Worm (Caenorhabditis elegans) whole organism, young adult: ENCODE measurements around the gene C14C10.1.

Source experiments
- C17E4.6 ChIP-seq: fragments of 200-800 bp; sonication (Bioruptor generic); IDR thresholded peaks from 2 replicates; pipeline ENCODE4 v1.3.6; 2022; ENCODE audit warnings: missing genetic modification reagents, missing genetic modification characterization, missing compliant biosample characterization
- F39B2.1 ChIP-seq: fragments of 200-800 bp; sonication (Bioruptor generic); IDR thresholded peaks from 2 replicates; pipeline ENCODE4 v1.3.6; 2022; ENCODE audit warnings: missing genetic modification reagents, missing genetic modification characterization, missing compliant biosample characterization
- Y95B8A.8 ChIP-seq: fragments of 200-800 bp; sonication (Bioruptor generic); IDR thresholded peaks from 2 replicates; pipeline ENCODE4 v1.3.6; 2022; ENCODE audit warnings: missing genetic modification reagents, missing genetic modification characterization, missing compliant biosample characterization
- ZK185.1 ChIP-seq: sonication (generic microtip); optimal IDR thresholded peaks from 2 replicates; lab custom pipeline; 2016; ENCODE audit warnings: mild to moderate bottlenecking, missing genetic modification characterization, missing compliant biosample characterization; ENCODE audit not compliant: poor library complexity, severe bottlenecking
- ama-1 ChIP-seq, 3 experiments: fragments of 150-350 bp in 1 of 3; sonication (generic microtip) in 2 of 3; optimal IDR thresholded peaks; 2 replicates each; lab custom pipeline; 2014 to 2018; ENCODE audit warnings: missing biosample characterization in 2 of 3, missing genetic modification characterization in 2 of 3, missing genetic modification reagents in 2 of 3
- aptf-3 ChIP-seq: fragments of 200-800 bp; sonication (Bioruptor generic); IDR thresholded peaks from 2 replicates; pipeline ENCODE4 v1.3.6; 2022; ENCODE audit warnings: missing genetic modification characterization, missing compliant biosample characterization
- dox-1 ChIP-seq: fragments of 200-800 bp; sonication (Bioruptor generic); IDR thresholded peaks from 2 replicates; pipeline ENCODE4 v1.3.6; 2022; ENCODE audit warnings: missing genetic modification reagents, missing genetic modification characterization, missing compliant biosample characterization
- hsf-1 ChIP-seq: fragments of 200-800 bp; sonication (Bioruptor generic); IDR thresholded peaks from 2 replicates; pipeline ENCODE4 v1.3.6; 2022; ENCODE audit warnings: missing genetic modification reagents, missing genetic modification characterization, missing compliant biosample characterization
- pha-4 ChIP-seq: fragments of 150-350 bp; sonication (generic microtip); optimal IDR thresholded peaks from 2 replicates; lab custom pipeline; 2014; ENCODE audit warnings: missing biosample characterization, missing genetic modification reagents, missing genetic modification characterization
- snpc-4 ChIP-seq, 5 experiments: fragments of 150-350 bp in 1 of 5; sonication (generic microtip) in 4 of 5; optimal IDR thresholded peaks; 2 replicates each; lab custom pipeline; 2014 to 2018; ENCODE audit warnings: missing genetic modification characterization in 5 of 5, missing biosample characterization in 3 of 5, antibody characterized with exemption in 2 of 5, mild to moderate bottlenecking in 2 of 5, missing compliant biosample characterization in 2 of 5, missing genotype in 2 of 5, moderate library complexity in 2 of 5, missing genetic modification reagents in 1 of 5
- unc-62 ChIP-seq: fragments of 150-350 bp; optimal IDR thresholded peaks from 2 replicates; lab custom pipeline; 2014; ENCODE audit warnings: missing biosample characterization, missing genetic modification reagents, missing genetic modification characterization
- zim-3 ChIP-seq: sonication (generic microtip); optimal IDR thresholded peaks from 2 replicates; lab custom pipeline; 2017; ENCODE audit warnings: mild to moderate bottlenecking, missing genetic modification characterization, moderate library complexity, missing compliant biosample characterization
- ztf-18 ChIP-seq: sonication (generic microtip); optimal IDR thresholded peaks from 2 replicates; lab custom pipeline; 2016; ENCODE audit warnings: missing genotype, mild to moderate bottlenecking, missing genetic modification characterization, missing compliant biosample characterization

- TF ChIP-seq ztf-18 (tag; lab: Kevin White, UChicago) = no peak
- no peak for TF ChIP-seq pha-4 (tag; lab: Kevin White, UChicago)
- TF ChIP-seq snpc-4 (GFP tag; optimal IDR thresholded peaks at IDR 0.05; lab: Kevin White, UChicago) = no peak
- no peak for TF ChIP-seq snpc-4 (tag; optimal IDR thresholded peaks at IDR 0.05; lab: Kevin White, UChicago)
- no peak for TF ChIP-seq dox-1
- peak; percentile 81 for TF ChIP-seq ama-1 (optimal IDR thresholded peaks at IDR 0.05; lab: Kevin White, UChicago)
- no peak for TF ChIP-seq ama-1 (GFP tag; optimal IDR thresholded peaks at IDR 0.05; lab: Kevin White, UChicago)
- no peak for TF ChIP-seq hsf-1 (GFP tag; lab: Robert Waterston, UW)
- no peak for TF ChIP-seq ZK185.1
- no peak for TF ChIP-seq F39B2.1 (GFP tag; lab: Robert Waterston, UW)
- TF ChIP-seq C17E4.6 (GFP tag; lab: Robert Waterston, UW) = no peak
- TF ChIP-seq Y95B8A.8 (GFP tag; lab: Robert Waterston, UW) = no peak
- no peak for TF ChIP-seq zim-3 (tag; lab: Kevin White, UChicago)
- TF ChIP-seq aptf-3 (GFP tag; lab: Robert Waterston, UW) = no peak
- TF ChIP-seq unc-62 (GFP tag; lab: Kevin White, UChicago) = no peak
These were observed 38.5 kb upstream of the C14C10.1 start for ce11 chrV:12549604-12550003.
